Worm (Caenorhabditis elegans) whole organism, early embryonic: ENCODE results near the gene fzr-1.

Experiments
- ama-1 ChIP-seq: fragments of 150-350 bp; optimal IDR thresholded peaks from 2 replicates; lab custom pipeline; 2014
- ceh-13 ChIP-seq: fragments of 200-800 bp; sonication (Bioruptor generic); optimal IDR thresholded peaks from 2 replicates; lab custom pipeline; 2018; ENCODE audit warnings: mild to moderate bottlenecking, missing genetic modification characterization, missing compliant biosample characterization
- hmg-4 ChIP-seq: fragments of 200-800 bp; sonication (Bioruptor generic); optimal IDR thresholded peaks from 2 replicates; lab custom pipeline; 2018; ENCODE audit warnings: mild to moderate bottlenecking, missing genetic modification characterization, missing compliant biosample characterization
- hnd-1 ChIP-seq: sonication (generic microtip); optimal IDR thresholded peaks from 2 replicates; lab custom pipeline; 2016; ENCODE audit warnings: missing genetic modification characterization, missing compliant biosample characterization

DNA sequence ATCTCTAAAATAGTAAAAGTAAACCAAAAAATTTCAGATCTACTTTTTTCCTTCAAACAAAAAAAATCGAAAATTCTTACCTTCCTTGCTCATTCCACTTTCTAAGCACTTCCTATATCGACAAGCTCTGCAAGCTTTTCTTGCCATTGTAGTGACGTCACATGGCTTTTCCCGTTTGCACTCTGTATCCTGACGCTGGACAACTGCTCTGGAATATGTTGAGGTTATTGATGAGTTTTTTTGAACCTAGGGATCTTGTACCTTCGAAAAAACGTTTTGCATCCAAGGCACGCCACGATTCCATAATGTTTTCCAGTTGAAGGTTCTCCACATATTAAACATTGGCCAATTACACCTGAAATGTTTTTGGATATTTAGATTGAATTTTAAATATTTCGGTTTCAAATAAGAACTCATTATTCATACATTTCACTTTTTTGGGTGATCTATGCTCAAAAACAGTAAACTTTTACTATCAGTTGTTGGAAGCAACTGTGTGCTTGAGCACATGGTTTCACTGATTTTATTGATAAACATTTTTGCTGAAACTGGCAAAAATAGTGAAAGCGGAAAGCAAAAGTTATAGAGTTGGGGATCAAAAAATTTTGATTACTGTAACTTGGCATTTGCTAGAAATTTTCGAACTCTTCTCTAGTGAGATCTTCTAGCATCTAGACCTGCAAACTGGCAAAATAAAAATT is 44.1 kb downstream of the fzr-1 start:
- TF ChIP-seq ceh-13 (GFP tag; lab: Kevin White, UChicago) (no peak), ama-1 (lab: Kevin White, UChicago) (no peak), hmg-4 (GFP tag; lab: Kevin White, UChicago) (no peak), hnd-1 (tag; lab: Kevin White, UChicago) (no peak)
